Worm (Caenorhabditis elegans) whole organism, early embryonic: ENCODE results near the gene spp-11.

Source experiments
- B0310.2 ChIP-seq: sonication (generic microtip); optimal IDR thresholded peaks from 2 replicates; lab custom pipeline; 2016; ENCODE audit warnings: mild to moderate bottlenecking, missing genetic modification characterization, missing compliant biosample characterization
- F13C5.2 ChIP-seq: sonication (generic microtip); optimal IDR thresholded peaks from 2 replicates; lab custom pipeline; 2017; ENCODE audit warnings: mild to moderate bottlenecking, missing genetic modification characterization, inconsistent platforms, missing compliant biosample characterization
- aly-1 ChIP-seq: sonication (generic microtip); optimal IDR thresholded peaks from 2 replicates; lab custom pipeline; 2016; ENCODE audit warnings: missing genetic modification characterization, missing compliant biosample characterization
- ama-1 ChIP-seq: fragments of 150-350 bp; optimal IDR thresholded peaks from 2 replicates; lab custom pipeline; 2014
- ceh-13 ChIP-seq: fragments of 200-800 bp; sonication (Bioruptor generic); optimal IDR thresholded peaks from 2 replicates; lab custom pipeline; 2018; ENCODE audit warnings: mild to moderate bottlenecking, missing genetic modification characterization, missing compliant biosample characterization
- ceh-36 ChIP-seq: sonication (generic microtip); optimal IDR thresholded peaks from 2 replicates; lab custom pipeline; 2016; ENCODE audit warnings: missing genetic modification characterization, inconsistent platforms, missing compliant biosample characterization
- ets-7 ChIP-seq: sonication (generic microtip); optimal IDR thresholded peaks from 2 replicates; lab custom pipeline; 2016; ENCODE audit warnings: missing genotype, missing genetic modification characterization, missing compliant biosample characterization
- flt-1 ChIP-seq: fragments of 200-800 bp; sonication (Bioruptor generic); IDR thresholded peaks from 2 replicates; pipeline ENCODE4 v1.3.6; 2022; ENCODE audit warnings: missing genetic modification characterization, missing compliant biosample characterization
- hmbx-1 ChIP-seq: sonication (generic microtip); optimal IDR thresholded peaks from 2 replicates; lab custom pipeline; 2016; ENCODE audit warnings: mild to moderate bottlenecking, missing genetic modification characterization, missing compliant biosample characterization
- hmg-4 ChIP-seq: fragments of 200-800 bp; sonication (Bioruptor generic); optimal IDR thresholded peaks from 2 replicates; lab custom pipeline; 2018; ENCODE audit warnings: mild to moderate bottlenecking, missing genetic modification characterization, missing compliant biosample characterization
- hnd-1 ChIP-seq: sonication (generic microtip); optimal IDR thresholded peaks from 2 replicates; lab custom pipeline; 2016; ENCODE audit warnings: missing genetic modification characterization, missing compliant biosample characterization
- pes-1 ChIP-seq: fragments of 200-800 bp; sonication (Bioruptor generic); IDR thresholded peaks from 2 replicates; pipeline ENCODE4 v1.3.6; 2022; ENCODE audit warnings: missing genetic modification reagents, missing genetic modification characterization, missing compliant biosample characterization
- scrt-1 ChIP-seq: fragments of 200-800 bp; sonication (Bioruptor generic); IDR thresholded peaks from 2 replicates; pipeline ENCODE4 v1.3.6; 2022; ENCODE audit warnings: missing genetic modification characterization, missing compliant biosample characterization
- sea-1 ChIP-seq: fragments of 200-800 bp; sonication (Bioruptor generic); conservative IDR thresholded peaks from 2 replicates; pipeline ENCODE4 v1.3.6; 2022; ENCODE audit warnings: missing genetic modification characterization, missing compliant biosample characterization
- tbx-11 ChIP-seq: fragments of 200-800 bp; sonication (Bioruptor generic); IDR thresholded peaks from 2 replicates; pipeline ENCODE4 v1.3.6; 2022; ENCODE audit warnings: missing genetic modification characterization, missing compliant biosample characterization
- tbx-37 ChIP-seq: fragments of 200-800 bp; sonication (Bioruptor generic); conservative IDR thresholded peaks from 2 replicates; pipeline ENCODE4 v1.3.6; 2022; ENCODE audit warnings: missing genetic modification reagents, missing genetic modification characterization, missing compliant biosample characterization
- tra-4 ChIP-seq: sonication (generic microtip); optimal IDR thresholded peaks from 2 replicates; lab custom pipeline; 2017; ENCODE audit warnings: missing genetic modification characterization, missing compliant biosample characterization

spp-11 gene

DNA sequence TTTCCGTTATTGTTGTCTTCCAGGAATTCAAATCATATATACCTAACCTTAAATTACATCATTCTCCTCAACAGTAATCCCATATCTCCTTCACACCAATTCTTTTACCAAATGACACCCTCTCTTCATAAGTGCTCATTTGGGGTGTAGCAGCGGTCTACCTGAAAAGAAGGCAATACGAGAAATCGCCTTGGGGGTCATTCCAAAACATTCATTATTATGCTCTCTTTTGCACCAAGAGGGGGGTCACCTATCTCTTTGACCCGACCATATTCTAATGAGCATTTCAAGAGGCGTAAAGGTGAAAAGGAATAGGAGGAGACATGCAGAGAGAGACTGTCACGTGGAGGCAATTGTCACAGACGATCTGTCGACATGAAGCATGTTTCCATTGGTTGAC lies 29.7 kb upstream of the spp-11 start:
- no peak for TF ChIP-seq hnd-1 (tag; lab: Kevin White, UChicago)
- TF ChIP-seq hmbx-1 (tag; lab: Kevin White, UChicago) = no peak
- no peak for TF ChIP-seq tbx-11
- no peak for TF ChIP-seq ceh-36 (tag; lab: Kevin White, UChicago)
- TF ChIP-seq tbx-37 (GFP tag; lab: Robert Waterston, UW) = no peak

DNA sequence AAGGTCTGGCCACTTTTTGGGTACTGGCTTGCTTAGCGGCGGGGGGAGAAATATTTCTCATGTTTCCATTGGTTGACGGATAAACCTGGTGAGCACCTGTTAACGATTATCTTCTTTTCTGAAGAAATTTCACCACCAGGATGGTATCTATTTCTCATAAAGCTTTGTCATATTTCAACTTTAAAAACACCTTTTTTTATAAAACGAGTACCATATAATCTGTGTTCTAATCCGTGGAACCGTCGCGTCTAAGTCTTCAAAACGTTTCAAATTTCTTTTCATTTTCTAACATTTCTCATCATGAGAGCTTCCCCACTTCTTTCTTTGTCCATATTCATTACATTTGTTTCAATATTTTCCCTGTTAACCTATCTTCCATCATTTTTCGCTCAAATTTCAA lies 18.8 kb upstream of the spp-11 start, which contains the start of gene col-75:
col-75 (plus strand) TSS at position 301 of the 400 bp plus-strand sequence.
- TF ChIP-seq pes-1 (GFP tag; lab: Robert Waterston, UW) (no peak), B0310.2 (tag; lab: Kevin White, UChicago) (no peak), ceh-36 (tag; lab: Kevin White, UChicago) (no peak), tbx-37 (GFP tag; lab: Robert Waterston, UW) (no peak), aly-1 (no peak), hnd-1 (tag; lab: Kevin White, UChicago) (no peak), ceh-13 (GFP tag; lab: Kevin White, UChicago) (no peak), sea-1 (GFP tag; lab: Robert Waterston, UW) (no peak), ets-7 (no peak)

DNA sequence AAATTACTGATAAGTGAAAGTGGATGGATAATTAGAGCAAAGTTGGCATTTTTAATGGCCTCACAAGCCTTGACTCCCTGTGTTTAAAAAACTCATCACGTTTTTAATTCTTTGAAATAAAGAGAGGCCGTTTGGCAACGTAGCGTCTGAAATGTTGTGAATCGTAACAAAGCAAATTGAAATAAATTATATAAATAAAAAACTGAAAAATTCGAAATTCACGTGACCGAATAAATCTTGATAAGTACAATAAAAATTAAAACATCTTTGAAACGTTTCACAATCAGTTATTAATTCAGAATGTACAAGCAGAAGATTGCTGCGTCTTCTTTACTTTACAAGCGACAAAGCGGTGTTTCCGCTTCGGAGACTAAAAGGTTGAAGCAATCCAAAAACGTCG lies 15.6 kb upstream of the spp-11 start, which contains the start of gene K03H9.3:
K03H9.3 (plus strand) TSS at position 301 of the 400 bp plus-strand sequence.
- no peak for TF ChIP-seq tbx-37 (GFP tag; lab: Robert Waterston, UW)
- no peak for TF ChIP-seq ceh-36 (tag; lab: Kevin White, UChicago)
- TF ChIP-seq tra-4 (tag; lab: Kevin White, UChicago) = no peak
- TF ChIP-seq ets-7 = no peak
- TF ChIP-seq aly-1 = no peak
- TF ChIP-seq flt-1 (GFP tag; lab: Robert Waterston, UW) = no peak
- no peak for TF ChIP-seq hmbx-1 (tag; lab: Kevin White, UChicago)
- no peak for TF ChIP-seq scrt-1 (GFP tag; lab: Robert Waterston, UW)
- no peak for TF ChIP-seq F13C5.2 (tag; lab: Kevin White, UChicago)
- no peak for TF ChIP-seq B0310.2 (tag; lab: Kevin White, UChicago)
- no peak for TF ChIP-seq pes-1 (GFP tag; lab: Robert Waterston, UW)
- no peak for TF ChIP-seq ama-1 (lab: Kevin White, UChicago)
- no peak for TF ChIP-seq hnd-1 (tag; lab: Kevin White, UChicago)
- no peak for TF ChIP-seq tbx-11
- TF ChIP-seq sea-1 (GFP tag; lab: Robert Waterston, UW) = no peak
- no peak for TF ChIP-seq hmg-4
- TF ChIP-seq ceh-13 (GFP tag; lab: Kevin White, UChicago) = no peak

DNA sequence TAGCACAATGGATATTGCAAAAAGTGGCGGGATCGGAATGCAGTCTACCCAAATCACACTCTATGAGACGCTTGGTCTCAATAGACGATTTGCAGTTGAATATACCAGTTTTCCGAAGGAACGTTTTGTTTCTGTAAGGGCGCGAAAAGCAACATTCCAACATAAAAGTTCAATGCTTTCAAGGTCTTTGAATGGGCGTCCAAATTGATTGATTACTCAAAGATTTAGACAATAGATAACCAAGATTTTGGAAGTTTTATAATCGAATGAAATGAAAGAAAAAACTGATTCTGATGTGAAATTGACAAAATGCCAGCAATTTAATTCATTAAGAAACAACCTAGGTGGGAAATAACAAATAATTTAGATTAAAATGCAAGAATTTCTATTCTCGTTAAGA lies 12.0 kb upstream of the spp-11 start:
- no peak for TF ChIP-seq tbx-37 (GFP tag; lab: Robert Waterston, UW)

DNA sequence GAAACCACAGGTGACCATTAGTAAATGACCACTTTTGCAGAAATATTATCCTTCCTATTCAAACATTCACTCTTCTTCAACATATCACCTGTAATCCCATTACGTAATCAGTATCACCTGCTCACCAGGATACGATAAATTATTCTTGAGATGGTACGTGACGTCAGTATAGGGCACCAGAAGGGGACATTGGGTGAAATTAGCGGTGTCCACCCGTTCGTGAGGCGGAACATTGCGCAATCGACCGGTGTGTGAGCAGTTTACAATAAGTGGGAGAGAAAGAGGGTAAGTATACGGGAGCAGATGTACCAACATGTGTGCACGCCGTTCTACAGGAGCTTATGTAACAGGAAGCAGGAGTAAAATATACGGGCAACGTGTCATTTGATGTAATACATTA lies 10.8 kb upstream of the spp-11 start:
- TF ChIP-seq ets-7 = no peak
- no peak for TF ChIP-seq hmbx-1 (tag; lab: Kevin White, UChicago)
- TF ChIP-seq tbx-37 (GFP tag; lab: Robert Waterston, UW) = no peak
- TF ChIP-seq tra-4 (tag; lab: Kevin White, UChicago) = no peak
- TF ChIP-seq ceh-36 (tag; lab: Kevin White, UChicago) = no peak
- TF ChIP-seq aly-1 = no peak
- TF ChIP-seq hmg-4 = no peak
- no peak for TF ChIP-seq pes-1 (GFP tag; lab: Robert Waterston, UW)
- TF ChIP-seq flt-1 (GFP tag; lab: Robert Waterston, UW) = no peak
- no peak for TF ChIP-seq ama-1 (lab: Kevin White, UChicago)
- no peak for TF ChIP-seq F13C5.2 (tag; lab: Kevin White, UChicago)

DNA sequence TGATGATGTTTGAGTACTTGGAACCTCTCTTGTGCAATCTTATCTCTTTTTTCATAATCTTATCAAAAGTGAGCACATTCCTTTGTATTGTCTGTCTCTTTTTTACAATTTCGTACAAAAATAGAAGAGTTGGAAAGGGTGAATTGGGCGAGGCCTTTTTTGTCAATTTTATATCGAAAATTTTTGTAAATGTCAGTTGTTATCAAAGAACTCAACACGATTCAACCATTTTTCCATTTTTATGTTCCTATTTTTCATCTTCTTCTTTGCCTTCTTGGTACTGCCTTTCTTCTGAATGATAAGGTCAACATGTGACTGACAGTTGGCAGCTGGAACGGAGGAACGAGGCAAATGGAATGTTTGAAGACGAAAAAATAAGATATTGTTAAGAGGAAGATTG lies 6.6 kb upstream of the spp-11 start:
- TF ChIP-seq aly-1 (no peak), ceh-13 (GFP tag; lab: Kevin White, UChicago) (no peak), B0310.2 (tag; lab: Kevin White, UChicago) (no peak), hmbx-1 (tag; lab: Kevin White, UChicago) (no peak), tbx-37 (GFP tag; lab: Robert Waterston, UW) (no peak), tra-4 (tag; lab: Kevin White, UChicago) (no peak), sea-1 (GFP tag; lab: Robert Waterston, UW) (no peak), ceh-36 (tag; lab: Kevin White, UChicago) (no peak), ama-1 (lab: Kevin White, UChicago) (no peak), flt-1 (GFP tag; lab: Robert Waterston, UW) (no peak), hnd-1 (tag; lab: Kevin White, UChicago) (no peak), F13C5.2 (tag; lab: Kevin White, UChicago) (no peak), ets-7 (no peak), hmg-4 (no peak), tbx-11 (no peak), pes-1 (GFP tag; lab: Robert Waterston, UW) (no peak), scrt-1 (GFP tag; lab: Robert Waterston, UW) (no peak)

DNA sequence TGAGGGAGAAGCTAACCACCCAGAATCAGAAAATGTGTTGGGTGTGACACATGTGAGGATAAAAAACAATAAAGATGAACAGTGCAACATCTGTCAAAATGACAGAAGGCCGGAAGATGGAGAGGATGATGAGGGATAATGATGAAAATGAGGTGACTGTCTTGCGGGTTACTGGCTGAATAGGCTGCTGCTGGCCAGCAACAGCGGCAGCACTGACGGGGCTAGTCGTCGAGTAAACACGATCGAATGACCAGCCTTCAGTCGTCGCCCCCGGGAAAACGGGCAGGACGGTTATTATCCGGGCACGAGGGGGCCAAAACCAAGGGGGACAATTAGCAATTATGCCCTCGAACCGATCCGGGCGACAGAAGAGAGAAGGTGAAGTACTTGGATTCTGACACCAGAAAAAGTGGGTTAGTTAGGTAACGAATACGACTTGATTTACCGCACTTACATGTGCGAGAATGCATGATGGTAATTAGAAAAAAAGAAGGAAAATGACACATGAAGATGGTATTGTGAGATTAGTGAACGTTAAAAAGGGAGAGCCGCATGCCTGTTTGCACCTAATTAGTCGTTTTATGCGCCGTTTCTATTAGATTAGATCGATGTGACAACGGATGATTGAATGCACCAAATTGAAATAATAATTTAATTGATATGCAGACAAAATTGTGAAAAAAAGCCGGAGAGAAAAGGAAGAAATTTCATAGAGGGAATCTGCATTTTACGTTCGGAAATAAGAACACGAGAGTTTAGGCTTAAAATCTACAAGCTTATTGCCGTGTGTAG lies 4.7 kb upstream of the spp-11 start:
- TF ChIP-seq sea-1 (GFP tag; lab: Robert Waterston, UW) (no peak), tbx-37 (GFP tag; lab: Robert Waterston, UW) (no peak), hnd-1 (tag; lab: Kevin White, UChicago) (no peak), F13C5.2 (tag; lab: Kevin White, UChicago) (no peak), ceh-13 (GFP tag; lab: Kevin White, UChicago) (no peak), tra-4 (tag; lab: Kevin White, UChicago) (no peak), flt-1 (GFP tag; lab: Robert Waterston, UW) (no peak), hmg-4 (peak; percentile 61), tbx-11 (no peak), aly-1 (no peak), scrt-1 (GFP tag; lab: Robert Waterston, UW) (peak; percentile 25; the same call in 1 of the 2 replicates), ama-1 (lab: Kevin White, UChicago) (no peak), ets-7 (peak; percentile 78), B0310.2 (tag; lab: Kevin White, UChicago) (no peak), ceh-36 (tag; lab: Kevin White, UChicago) (no peak), pes-1 (GFP tag; lab: Robert Waterston, UW) (no peak), hmbx-1 (tag; lab: Kevin White, UChicago) (no peak)
